Worm (Caenorhabditis elegans) whole organism, L2 larva: ENCODE measurements around the gene mtss-1.
A peak's percentile ranks its signal among the peaks of the same experiment; 100 is the strongest.

Experiments
- C34F6.9 ChIP-seq: fragments of 150-350 bp; optimal IDR thresholded peaks from 2 replicates; lab custom pipeline; 2014; ENCODE audit warnings: missing biosample characterization, missing genetic modification characterization
- F13H6.1 ChIP-seq: sonication (generic microtip); optimal IDR thresholded peaks from 2 replicates; lab custom pipeline; 2016; ENCODE audit warnings: missing genetic modification characterization, missing compliant biosample characterization
- R02D3.7 ChIP-seq: fragments of 150-350 bp; optimal IDR thresholded peaks from 2 replicates; lab custom pipeline; 2014; ENCODE audit warnings: missing biosample characterization, missing genetic modification characterization
- Y55F3AM.14 ChIP-seq: fragments of 200-800 bp; sonication (Bioruptor generic); optimal IDR thresholded peaks from 2 replicates; lab custom pipeline; 2018; ENCODE audit warnings: mild to moderate bottlenecking, missing genetic modification characterization, missing compliant biosample characterization
- ZK546.5 ChIP-seq: sonication (generic microtip); optimal IDR thresholded peaks from 2 replicates; lab custom pipeline; 2017; ENCODE audit warnings: missing biosample characterization, missing genetic modification characterization
- alr-1 ChIP-seq: fragments of 150-350 bp; optimal IDR thresholded peaks from 2 replicates; lab custom pipeline; 2014; ENCODE audit warnings: missing biosample characterization, missing genetic modification characterization
- aly-2 ChIP-seq: fragments of 150-350 bp; optimal IDR thresholded peaks from 2 replicates; lab custom pipeline; 2014; ENCODE audit warnings: missing biosample characterization, missing genetic modification characterization
- ama-1 ChIP-seq: fragments of 150-350 bp; optimal IDR thresholded peaks from 2 replicates; lab custom pipeline; 2018; ENCODE audit warnings: inconsistent platforms
- blmp-1 ChIP-seq: sonication (generic microtip); optimal IDR thresholded peaks from 2 replicates; lab custom pipeline; 2017; ENCODE audit warnings: missing genetic modification characterization, mild to moderate bottlenecking, missing compliant biosample characterization, antibody characterized with exemption, moderate library complexity; ENCODE audit not compliant: insufficient read depth
- ceh-16 ChIP-seq: fragments of 150-350 bp; optimal IDR thresholded peaks from 2 replicates; lab custom pipeline; 2014; ENCODE audit warnings: missing biosample characterization, missing genetic modification characterization
- ceh-82 ChIP-seq: fragments of 150-350 bp; optimal IDR thresholded peaks from 2 replicates; lab custom pipeline; 2014; ENCODE audit warnings: missing biosample characterization, missing genetic modification characterization
- crh-2 ChIP-seq: sonication (generic microtip); optimal IDR thresholded peaks from 2 replicates; lab custom pipeline; 2017; ENCODE audit warnings: missing biosample characterization, missing genetic modification characterization
- dmd-4 ChIP-seq: sonication (generic microtip); optimal IDR thresholded peaks from 2 replicates; lab custom pipeline; 2017; ENCODE audit warnings: missing biosample characterization, missing genetic modification characterization
- egl-27 ChIP-seq: sonication (generic microtip); optimal IDR thresholded peaks from 3 replicates; lab custom pipeline; 2017; ENCODE audit warnings: missing biosample characterization, missing genetic modification reagents, missing genetic modification characterization
- elt-1 ChIP-seq: fragments of 150-350 bp; optimal IDR thresholded peaks from 2 replicates; lab custom pipeline; 2014; ENCODE audit warnings: missing biosample characterization, missing genetic modification characterization
- elt-3 ChIP-seq: sonication (generic microtip); optimal IDR thresholded peaks from 2 replicates; lab custom pipeline; 2017; ENCODE audit warnings: missing biosample characterization, missing genetic modification characterization
- fos-1 ChIP-seq: fragments of 150-350 bp; optimal IDR thresholded peaks from 2 replicates; lab custom pipeline; 2014; ENCODE audit warnings: missing biosample characterization, missing genetic modification characterization
- gmeb-1 ChIP-seq: fragments of 150-350 bp; optimal IDR thresholded peaks from 2 replicates; lab custom pipeline; 2014; ENCODE audit warnings: missing biosample characterization, missing genetic modification characterization
- lin-11 ChIP-seq: fragments of 150-350 bp; sonication (generic microtip); optimal IDR thresholded peaks from 2 replicates; lab custom pipeline; 2014; ENCODE audit warnings: missing biosample characterization, missing genetic modification characterization, inconsistent platforms, mixed read lengths
- lin-13 ChIP-seq: fragments of 150-350 bp; optimal IDR thresholded peaks from 2 replicates; lab custom pipeline; 2014; ENCODE audit warnings: missing biosample characterization, missing genetic modification reagents, missing genetic modification characterization
- lin-39 ChIP-seq: fragments of 150-350 bp; optimal IDR thresholded peaks from 2 replicates; lab custom pipeline; 2014; ENCODE audit warnings: missing biosample characterization, missing genetic modification reagents, missing genetic modification characterization
- lsy-2 ChIP-seq, 2 experiments: fragments of 150-350 bp in 1 of 2; sonication (generic microtip) in 1 of 2; optimal IDR thresholded peaks; 2 replicates each; lab custom pipeline; 2014 to 2017; ENCODE audit warnings: missing biosample characterization in 2 of 2, missing genetic modification characterization in 2 of 2
- mab-5 ChIP-seq: fragments of 150-350 bp; optimal IDR thresholded peaks from 2 replicates; lab custom pipeline; 2014; ENCODE audit warnings: missing biosample characterization, missing genetic modification characterization
- mbf-1 ChIP-seq: sonication (generic microtip); optimal IDR thresholded peaks from 2 replicates; lab custom pipeline; 2017; ENCODE audit warnings: missing biosample characterization, missing genetic modification characterization
- mdl-1 ChIP-seq, 2 experiments: fragments of 150-350 bp in 1 of 2; sonication (generic microtip) in 1 of 2; optimal IDR thresholded peaks; 2 replicates each; lab custom pipeline; 2017; ENCODE audit warnings: missing biosample characterization in 2 of 2, missing genetic modification characterization in 2 of 2
- nhr-10 ChIP-seq: sonication (generic microtip); optimal IDR thresholded peaks from 2 replicates; lab custom pipeline; 2017; ENCODE audit warnings: missing biosample characterization, missing genetic modification characterization
- nhr-11 ChIP-seq: fragments of 150-350 bp; optimal IDR thresholded peaks from 2 replicates; lab custom pipeline; 2014; ENCODE audit warnings: missing biosample characterization, missing genetic modification characterization
- nhr-12 ChIP-seq: fragments of 150-350 bp; optimal IDR thresholded peaks from 2 replicates; lab custom pipeline; 2014; ENCODE audit warnings: missing biosample characterization, missing genetic modification characterization
- nhr-129 ChIP-seq: fragments of 150-350 bp; optimal IDR thresholded peaks from 2 replicates; lab custom pipeline; 2014; ENCODE audit warnings: missing biosample characterization, missing genetic modification characterization
- nhr-21 ChIP-seq: fragments of 150-350 bp; optimal IDR thresholded peaks from 2 replicates; lab custom pipeline; 2014; ENCODE audit warnings: missing biosample characterization, missing genetic modification characterization
- nhr-23 ChIP-seq: fragments of 150-350 bp; optimal IDR thresholded peaks from 2 replicates; lab custom pipeline; 2014; ENCODE audit warnings: missing biosample characterization, missing genetic modification reagents, missing genetic modification characterization
- nhr-237 ChIP-seq: fragments of 150-350 bp; optimal IDR thresholded peaks from 2 replicates; lab custom pipeline; 2014; ENCODE audit warnings: missing biosample characterization, missing genetic modification characterization
- nhr-25 ChIP-seq: fragments of 150-350 bp; sonication (generic microtip); optimal IDR thresholded peaks from 3 replicates; lab custom pipeline; 2014; ENCODE audit warnings: missing biosample characterization, missing genetic modification characterization
- nhr-6 ChIP-seq: fragments of 150-350 bp; optimal IDR thresholded peaks from 2 replicates; lab custom pipeline; 2014; ENCODE audit warnings: missing biosample characterization, missing genetic modification characterization
- nhr-77 ChIP-seq: fragments of 150-350 bp; optimal IDR thresholded peaks from 2 replicates; lab custom pipeline; 2014; ENCODE audit warnings: missing biosample characterization, missing genetic modification characterization
- peb-1 ChIP-seq: fragments of 150-350 bp; optimal IDR thresholded peaks from 2 replicates; lab custom pipeline; 2014; ENCODE audit warnings: missing biosample characterization, missing genetic modification characterization
- sem-4 ChIP-seq: fragments of 150-350 bp; optimal IDR thresholded peaks from 2 replicates; lab custom pipeline; 2014; ENCODE audit warnings: missing biosample characterization, missing genetic modification reagents, missing genetic modification characterization
- skn-1 ChIP-seq: sonication (generic microtip); optimal IDR thresholded peaks from 2 replicates; lab custom pipeline; 2017; ENCODE audit warnings: missing biosample characterization, missing genetic modification characterization
- sma-3 ChIP-seq: sonication (generic microtip); optimal IDR thresholded peaks from 2 replicates; lab custom pipeline; 2016; ENCODE audit warnings: missing genetic modification reagents, missing genetic modification characterization, missing compliant biosample characterization
- sma-9 ChIP-seq, 2 experiments: fragments of 150-350 bp in 1 of 2; sonication (generic microtip) in 1 of 2; optimal IDR thresholded peaks; 2 replicates each; lab custom pipeline; 2014 to 2016; ENCODE audit warnings: missing genetic modification characterization in 2 of 2, mild to moderate bottlenecking in 1 of 2, missing biosample characterization in 1 of 2, missing compliant biosample characterization in 1 of 2, missing genetic modification reagents in 1 of 2, moderate library complexity in 1 of 2
- snpc-4 ChIP-seq: fragments of 150-350 bp; optimal IDR thresholded peaks from 2 replicates; lab custom pipeline; 2014; ENCODE audit warnings: missing biosample characterization, missing genetic modification characterization
- unc-39 ChIP-seq: fragments of 150-350 bp; optimal IDR thresholded peaks from 2 replicates; lab custom pipeline; 2014; ENCODE audit warnings: missing biosample characterization, missing genetic modification characterization
- unc-55 ChIP-seq: fragments of 150-350 bp; sonication (generic microtip); optimal IDR thresholded peaks from 3 replicates; lab custom pipeline; 2014; ENCODE audit warnings: missing biosample characterization, missing genetic modification reagents, missing genetic modification characterization
- unc-62 ChIP-seq: fragments of 150-350 bp; optimal IDR thresholded peaks from 2 replicates; lab custom pipeline; 2014; ENCODE audit warnings: missing biosample characterization, missing genetic modification reagents, missing genetic modification characterization
- zag-1 ChIP-seq: fragments of 150-350 bp; optimal IDR thresholded peaks from 2 replicates; lab custom pipeline; 2014; ENCODE audit warnings: missing biosample characterization, missing genetic modification characterization
- ztf-1 ChIP-seq: fragments of 200-800 bp; sonication (Bioruptor generic); conservative IDR thresholded peaks from 2 replicates; pipeline ENCODE4 v1.3.6; 2022; ENCODE audit warnings: missing genetic modification characterization, missing compliant biosample characterization
- ztf-11 ChIP-seq: sonication (generic microtip); optimal IDR thresholded peaks from 2 replicates; lab custom pipeline; 2017; ENCODE audit warnings: missing biosample characterization, missing genetic modification characterization
- ztf-4 ChIP-seq: fragments of 150-350 bp; optimal IDR thresholded peaks from 2 replicates; lab custom pipeline; 2014; ENCODE audit warnings: missing biosample characterization, missing genetic modification characterization

Gene mtss-1

DNA sequence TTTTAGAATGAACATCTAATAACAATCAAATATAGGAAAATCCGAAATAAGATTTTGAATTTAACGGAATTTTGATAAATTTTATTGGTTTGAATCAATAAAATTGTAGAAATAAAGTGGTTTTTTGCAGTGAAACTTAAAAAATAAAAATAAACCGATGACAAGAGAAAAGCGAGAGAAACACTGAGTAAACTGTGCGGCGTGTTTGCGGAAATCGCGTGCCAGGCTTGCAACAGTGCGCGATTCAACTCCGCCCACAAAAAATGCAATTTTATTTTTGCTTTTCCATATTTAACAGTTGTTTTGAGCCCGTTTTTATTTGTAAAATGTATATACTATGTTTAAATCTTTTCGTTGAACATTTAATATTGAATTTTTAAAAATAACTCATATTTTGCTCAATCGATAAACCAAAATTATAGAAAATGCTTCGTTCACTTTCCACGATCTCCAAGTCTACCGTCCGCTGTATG is at the start of gene mtss-1:
mtss-1 (plus strand) TSS at position 423 of the 473 bp plus-strand sequence.
- TF ChIP-seq peb-1 (tag; lab: Kevin White, UChicago) = no peak
- peak; percentile 50 for TF ChIP-seq C34F6.9
- no peak for TF ChIP-seq sem-4 (tag; lab: Kevin White, UChicago)
- TF ChIP-seq sma-3 (GFP tag; lab: Kevin White, UChicago) = peak; percentile 41
- TF ChIP-seq snpc-4 (tag; lab: Kevin White, UChicago) = no peak
- TF ChIP-seq F13H6.1 (tag; lab: Kevin White, UChicago) = peak; percentile 69
- TF ChIP-seq unc-62 (GFP tag; lab: Kevin White, UChicago) = no peak
- peak; percentile 1 for TF ChIP-seq blmp-1 (tag; lab: Kevin White, UChicago)
- TF ChIP-seq ama-1 = no peak
- peak; percentile 45 for TF ChIP-seq lin-11 (tag; lab: Kevin White, UChicago)
- TF ChIP-seq gmeb-1 (tag; lab: Kevin White, UChicago) = peak; percentile 58
- TF ChIP-seq nhr-12 (tag; lab: Kevin White, UChicago) = no peak
- no peak for TF ChIP-seq nhr-23 (tag; lab: Kevin White, UChicago)
- TF ChIP-seq nhr-237 = no peak
- TF ChIP-seq lin-39 (tag; lab: Kevin White, UChicago) = no peak
- no peak for TF ChIP-seq nhr-21 (tag; lab: Kevin White, UChicago)
- TF ChIP-seq nhr-10 (tag; lab: Kevin White, UChicago) = no peak
- no peak for TF ChIP-seq nhr-11 (tag; lab: Kevin White, UChicago)
- no peak for TF ChIP-seq elt-3 (tag; lab: Kevin White, UChicago)
- TF ChIP-seq mbf-1 (tag; lab: Kevin White, UChicago) = peak; percentile 16
- no peak for TF ChIP-seq Y55F3AM.14 (GFP tag; lab: Kevin White, UChicago)
- peak; percentile 48 for TF ChIP-seq lin-13 (GFP tag; lab: Kevin White, UChicago)
- TF ChIP-seq ztf-1 (GFP tag; lab: Robert Waterston, UW) = no peak
- peak; percentile 38 for TF ChIP-seq crh-2 (tag; lab: Kevin White, UChicago)
- TF ChIP-seq ceh-16 (tag; lab: Kevin White, UChicago) = no peak
- peak; percentile 44 for TF ChIP-seq mab-5 (tag; lab: Kevin White, UChicago)
- no peak for TF ChIP-seq ztf-4
- TF ChIP-seq egl-27 = no peak
- peak; percentile 26 to 67 for TF ChIP-seq lsy-2 (tag; optimal IDR thresholded peaks at IDR 0.05; lab: Kevin White, UChicago)
- no peak for TF ChIP-seq ceh-82 (tag; lab: Kevin White, UChicago)
- no peak for TF ChIP-seq alr-1
- no peak for TF ChIP-seq dmd-4 (tag; lab: Kevin White, UChicago)
- no peak for TF ChIP-seq ztf-11 (tag; lab: Kevin White, UChicago)
- no peak for TF ChIP-seq elt-1 (tag; lab: Kevin White, UChicago)
- no peak for TF ChIP-seq zag-1 (tag; lab: Kevin White, UChicago)
- TF ChIP-seq mdl-1 (tag; optimal IDR thresholded peaks at IDR 0.05; lab: Kevin White, UChicago) = no peak
- TF ChIP-seq nhr-6 = no peak
- peak; percentile 52 for TF ChIP-seq sma-9 (GFP tag; optimal IDR thresholded peaks at IDR 0.05; lab: Kevin White, UChicago)
- no peak for TF ChIP-seq sma-9 (tag; optimal IDR thresholded peaks at IDR 0.05; lab: Kevin White, UChicago)
- TF ChIP-seq unc-39 (tag; lab: Kevin White, UChicago) = no peak
- no peak for TF ChIP-seq fos-1
- TF ChIP-seq R02D3.7 = no peak
- TF ChIP-seq aly-2 (tag; lab: Kevin White, UChicago) = no peak
- peak; percentile 49 for TF ChIP-seq nhr-129 (tag; lab: Kevin White, UChicago)
- peak; percentile 73 for TF ChIP-seq unc-55 (GFP tag; lab: Kevin White, UChicago)
- TF ChIP-seq skn-1 (tag; lab: Kevin White, UChicago) = peak; percentile 13
- no peak for TF ChIP-seq nhr-77 (tag; lab: Kevin White, UChicago)
- TF ChIP-seq nhr-25 (tag; lab: Kevin White, UChicago) = no peak
- TF ChIP-seq ZK546.5 (tag; lab: Kevin White, UChicago) = no peak
